Worm (Caenorhabditis elegans) whole organism, L4/young adult: ENCODE results near the gene fbxa-74.

ENCODE experiments used
- W03F9.2 ChIP-seq: fragments of 150-350 bp; optimal IDR thresholded peaks from 2 replicates; lab custom pipeline; 2014; ENCODE audit warnings: missing biosample characterization, missing genetic modification characterization
- dao-5 ChIP-seq: sonication (generic microtip); optimal IDR thresholded peaks from 2 replicates; lab custom pipeline; 2016; ENCODE audit warnings: missing genotype, missing genetic modification characterization, moderate library complexity, missing compliant biosample characterization
- him-1 ChIP-seq: sonication (generic microtip); optimal IDR thresholded peaks from 2 replicates; lab custom pipeline; 2016; ENCODE audit warnings: missing genotype, missing genetic modification reagents, missing genetic modification characterization, missing compliant biosample characterization

DNA sequence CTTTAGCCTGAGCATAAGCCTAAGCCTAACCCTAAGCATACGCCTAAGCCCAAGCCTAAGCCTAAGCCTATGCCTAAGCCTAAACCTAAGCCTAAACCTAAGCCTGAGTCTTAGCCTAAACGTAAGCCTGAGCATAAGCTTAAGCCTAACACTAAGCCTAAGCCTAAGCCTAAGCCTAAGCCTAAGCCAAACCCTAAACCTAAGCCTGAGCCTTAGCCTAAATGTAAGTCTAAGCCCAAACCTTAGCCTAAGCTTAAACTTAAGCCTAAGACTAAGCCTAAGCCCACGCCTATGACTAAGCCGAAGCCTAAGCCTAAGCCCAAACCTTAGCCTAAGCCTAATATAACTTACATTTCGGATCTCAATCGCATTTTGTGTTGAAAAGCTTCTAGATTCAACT is 5.2 kb upstream of the fbxa-74 start:
- TF ChIP-seq him-1 (tag; lab: Kevin White, UChicago) (no peak), W03F9.2 (tag; lab: Kevin White, UChicago) (no peak), dao-5 (tag; lab: Kevin White, UChicago) (no peak)
